Fruit fly (Drosophila melanogaster) whole organism, adult: ENCODE results near the gene Arl2.

ENCODE experiments used
- CG11617 ChIP-seq: fragments of 200-800 bp; sonication (Bioruptor generic); optimal IDR thresholded peaks from 2 replicates; lab custom pipeline; 2017; ENCODE audit warnings: mild to moderate bottlenecking, missing biosample characterization, missing genetic modification reagents, missing genetic modification characterization
- CG12768 ChIP-seq: fragments of 200-800 bp; sonication (Bioruptor generic); optimal IDR thresholded peaks from 2 replicates; lab custom pipeline; 2017; ENCODE audit warnings: missing biosample characterization, missing genetic modification characterization, mild to moderate bottlenecking, moderate library complexity, missing genetic modification reagents
- CG14711 ChIP-seq: fragments of 200-800 bp; sonication (Bioruptor generic); optimal IDR thresholded peaks from 2 replicates; lab custom pipeline; 2018; ENCODE audit warnings: missing biosample characterization, mild to moderate bottlenecking, missing genetic modification characterization, moderate library complexity
- CG1620 ChIP-seq: fragments of 200-800 bp; sonication (Bioruptor generic); optimal IDR thresholded peaks from 2 replicates; lab custom pipeline; 2016; ENCODE audit warnings: missing biosample characterization, missing genetic modification characterization
- CG33017 ChIP-seq: fragments of 200-800 bp; sonication (Bioruptor generic); optimal IDR thresholded peaks from 2 replicates; lab custom pipeline; 2018; ENCODE audit warnings: missing biosample characterization, mild to moderate bottlenecking, missing genetic modification characterization, moderate library complexity
- CG5204 ChIP-seq: fragments of 200-800 bp; sonication (Bioruptor generic); optimal IDR thresholded peaks from 2 replicates; lab custom pipeline; 2016; ENCODE audit warnings: missing biosample characterization, missing genetic modification characterization
- CG7045 ChIP-seq: fragments of 200-800 bp; sonication (Bioruptor generic); optimal IDR thresholded peaks from 2 replicates; lab custom pipeline; 2017; ENCODE audit warnings: missing biosample characterization, mild to moderate bottlenecking, missing genetic modification characterization
- CG7101 ChIP-seq: fragments of 200-800 bp; sonication (Bioruptor generic); optimal IDR thresholded peaks from 2 replicates; lab custom pipeline; 2018; ENCODE audit warnings: missing biosample characterization, mild to moderate bottlenecking, missing genetic modification characterization, moderate library complexity
- Clk ChIP-seq: fragments of 200-800 bp; sonication (Bioruptor generic); optimal IDR thresholded peaks from 2 replicates; lab custom pipeline; 2017; ENCODE audit warnings: missing biosample characterization, missing genetic modification characterization
- Crg-1 ChIP-seq: fragments of 200-800 bp; sonication (Bioruptor generic); optimal IDR thresholded peaks from 2 replicates; lab custom pipeline; 2016; ENCODE audit warnings: missing biosample characterization, missing genetic modification characterization
- Hr96 ChIP-seq: fragments of 200-800 bp; sonication (Bioruptor generic); optimal IDR thresholded peaks from 2 replicates; lab custom pipeline; 2016; ENCODE audit warnings: missing biosample characterization, missing genetic modification characterization
- Mnt ChIP-seq: fragments of 200-800 bp; sonication (Bioruptor generic); optimal IDR thresholded peaks from 2 replicates; lab custom pipeline; 2016; ENCODE audit warnings: missing biosample characterization, mild to moderate bottlenecking, missing genetic modification characterization
- bab1 ChIP-seq: fragments of 200-800 bp; sonication (Bioruptor generic); optimal IDR thresholded peaks from 3 replicates; lab custom pipeline; 2019; ENCODE audit warnings: missing biosample characterization, mild to moderate bottlenecking, missing genetic modification characterization, moderate library complexity
- cic ChIP-seq: fragments of 200-800 bp; sonication (Bioruptor generic); optimal IDR thresholded peaks from 2 replicates; lab custom pipeline; 2017; ENCODE audit warnings: missing biosample characterization, mild to moderate bottlenecking, missing genetic modification characterization, moderate library complexity
- cnc ChIP-seq, 2 experiments: fragments of >200 bp; optimal IDR thresholded peaks; 2 replicates each; lab custom pipeline; 2017
- kay ChIP-seq: fragments of 200-800 bp; sonication (Bioruptor generic); peaks from one replicate; lab custom pipeline; 2016; ENCODE audit warnings: missing biosample characterization, missing genetic modification characterization, borderline replicate concordance
- ovo ChIP-seq: fragments of 200-800 bp; sonication (Bioruptor generic); optimal IDR thresholded peaks from 2 replicates; lab custom pipeline; 2016; ENCODE audit warnings: missing biosample characterization, missing genetic modification characterization
- pad ChIP-seq: fragments of 200-800 bp; sonication (Bioruptor generic); optimal IDR thresholded peaks from 3 replicates; lab custom pipeline; 2017; ENCODE audit warnings: missing biosample characterization, missing genetic modification characterization, mild to moderate bottlenecking, moderate library complexity, missing genetic modification reagents
- tj ChIP-seq: fragments of 200-800 bp; sonication (Bioruptor generic); optimal IDR thresholded peaks from 3 replicates; lab custom pipeline; 2017; ENCODE audit warnings: missing biosample characterization, mild to moderate bottlenecking, missing genetic modification characterization, moderate library complexity
- toe ChIP-seq: fragments of 200-800 bp; sonication (Bioruptor generic); optimal IDR thresholded peaks from 2 replicates; lab custom pipeline; 2016; ENCODE audit warnings: missing biosample characterization, missing genetic modification characterization

Gene Arl2

DNA sequence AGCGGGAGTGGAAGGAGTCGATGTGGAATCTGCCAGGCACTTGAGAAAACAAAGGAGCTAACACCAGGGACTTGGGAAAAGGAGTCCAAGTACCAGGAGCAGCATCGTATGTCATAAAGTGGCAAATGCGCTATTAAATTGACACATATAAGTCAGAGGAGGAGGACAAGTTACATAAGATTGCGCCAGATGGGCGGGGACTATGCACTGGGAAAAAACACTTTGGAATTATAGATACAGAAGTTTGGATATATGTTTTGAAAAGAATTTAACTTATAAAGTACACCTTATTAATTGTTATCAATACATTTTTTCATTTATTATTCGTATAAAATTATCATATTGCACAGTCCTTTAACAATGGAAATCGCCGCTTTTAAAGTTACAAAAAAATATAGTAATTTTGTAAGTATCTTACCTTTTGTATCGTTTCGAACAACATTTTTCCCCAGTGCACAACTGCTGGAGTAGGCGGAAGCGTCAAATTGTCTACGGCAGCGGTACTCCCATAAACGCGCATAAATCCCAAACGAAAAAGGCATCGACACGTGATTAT, 4.8 kb upstream of the Arl2 start:
- TF ChIP-seq Hr96 (GFP tag; lab: Kevin White, UChicago) = no peak
- TF ChIP-seq Crg-1 (GFP tag; lab: Kevin White, UChicago) = no peak
- no peak for TF ChIP-seq cnc (optimal IDR thresholded peaks at IDR 0.05; lab: Kevin White, UChicago)
- TF ChIP-seq Clk (GFP tag; lab: Kevin White, UChicago) = no peak
- TF ChIP-seq CG33017 (tag; lab: Kevin White, UChicago) = no peak
- TF ChIP-seq bab1 = no peak
- no peak for TF ChIP-seq CG1620 (GFP tag; lab: Kevin White, UChicago)
- TF ChIP-seq CG12768 = no peak
- no peak for TF ChIP-seq pad (GFP tag; lab: Kevin White, UChicago)
- no peak for TF ChIP-seq ovo (GFP tag; lab: Kevin White, UChicago)
- no peak for TF ChIP-seq tj
- no peak for TF ChIP-seq CG7101 (tag; lab: Kevin White, UChicago)
- TF ChIP-seq CG14711 (tag; lab: Kevin White, UChicago) = no peak
- no peak for TF ChIP-seq Mnt (GFP tag; lab: Kevin White, UChicago)

dm6 chr3R:8343251-8343744, 2.4 kb downstream of the Arl2 start, which contains the start of the genes PNKP and COX7AL:
PNKP (minus strand) TSS chr3R:8343516.
COX7AL (plus strand) TSS chr3R:8343669.
- no peak for TF ChIP-seq CG33017 (tag; lab: Kevin White, UChicago)
- no peak for TF ChIP-seq CG7101 (tag; lab: Kevin White, UChicago)
- no peak for TF ChIP-seq CG1620 (GFP tag; lab: Kevin White, UChicago)
- no peak for TF ChIP-seq pad (GFP tag; lab: Kevin White, UChicago)

DNA sequence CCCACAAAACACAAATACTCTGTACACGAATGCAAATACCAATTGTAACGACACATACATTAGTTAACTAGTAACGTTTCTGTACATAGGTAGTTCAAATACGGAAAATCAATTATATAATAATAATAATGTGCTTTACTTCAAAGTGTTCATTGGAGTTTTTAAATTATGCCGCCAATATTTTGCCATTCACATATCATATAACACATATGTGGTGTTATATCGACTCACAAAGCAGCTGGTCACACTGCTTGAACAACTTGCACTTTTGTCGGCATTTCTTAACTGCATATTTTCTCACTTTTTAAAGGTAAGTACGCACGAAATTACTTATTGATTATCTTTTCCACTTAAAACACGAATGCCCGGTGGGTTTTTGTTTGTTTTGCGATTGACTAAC, 3.3 kb downstream of the Arl2 start, which contains the start of gene DppIII:
DppIII (plus strand) TSS at position 227 of the 400 bp plus-strand sequence.
- TF ChIP-seq kay (GFP tag; lab: Kevin White, UChicago) (no peak), cnc (optimal IDR thresholded peaks at IDR 0.05; lab: Kevin White, UChicago) (peak in 1 of 2 experiments; percentile 40)

DNA sequence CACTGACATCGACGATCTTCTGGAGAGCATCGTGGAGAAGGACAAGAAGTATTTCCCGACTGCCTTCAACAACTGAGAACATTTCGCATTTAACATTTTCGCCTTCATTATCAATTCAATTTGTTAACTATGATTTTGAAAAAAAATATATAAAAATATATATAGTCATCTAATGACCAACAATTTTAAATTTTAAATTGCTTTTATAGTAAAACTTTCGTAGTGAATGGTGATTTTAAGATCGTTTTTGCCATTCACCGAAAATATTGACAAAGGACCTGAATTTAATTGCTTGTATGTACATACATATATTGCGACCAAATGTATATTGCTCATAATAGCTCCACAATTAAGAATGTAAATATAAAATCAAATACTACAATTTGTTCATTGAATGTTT, 6.4 kb downstream of the Arl2 start, which contains the start of gene CG7352:
CG7352 (plus strand) TSS at position 301 of the 400 bp plus-strand sequence.
- no peak for TF ChIP-seq cnc (optimal IDR thresholded peaks at IDR 0.05; lab: Kevin White, UChicago)
- TF ChIP-seq toe (GFP tag; lab: Kevin White, UChicago) = no peak
- no peak for TF ChIP-seq CG7101 (tag; lab: Kevin White, UChicago)
- TF ChIP-seq CG12768 = no peak
- TF ChIP-seq ovo (GFP tag; lab: Kevin White, UChicago) = no peak
- no peak for TF ChIP-seq Clk (GFP tag; lab: Kevin White, UChicago)

DNA sequence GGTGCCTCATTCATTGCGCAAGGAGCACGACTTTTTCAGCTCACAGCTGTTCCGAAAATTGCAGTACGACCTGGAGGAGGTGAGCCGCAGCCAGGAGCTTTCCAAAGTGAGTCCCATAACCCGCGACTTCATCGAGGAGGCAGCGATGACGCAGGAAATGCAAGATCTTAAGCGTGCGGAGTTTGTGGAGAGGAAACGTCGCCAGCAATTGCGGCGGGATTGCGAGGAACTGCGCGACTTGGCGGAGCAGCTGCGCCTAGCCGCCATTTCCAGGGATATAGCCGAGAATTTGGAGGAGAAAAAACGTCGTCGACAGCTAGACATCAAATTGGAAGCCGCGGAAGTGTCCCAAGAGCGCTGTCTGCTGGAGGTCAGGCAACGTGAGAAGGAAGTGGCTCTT, 6.9 kb downstream of the Arl2 start:
- TF ChIP-seq CG12768 = no peak
- no peak for TF ChIP-seq bab1
- no peak for TF ChIP-seq tj
- TF ChIP-seq Crg-1 (GFP tag; lab: Kevin White, UChicago) = no peak
- no peak for TF ChIP-seq CG7101 (tag; lab: Kevin White, UChicago)
- no peak for TF ChIP-seq CG1620 (GFP tag; lab: Kevin White, UChicago)
- no peak for TF ChIP-seq cic (GFP tag; lab: Kevin White, UChicago)
- TF ChIP-seq CG7045 (GFP tag; lab: Kevin White, UChicago) = no peak

DNA sequence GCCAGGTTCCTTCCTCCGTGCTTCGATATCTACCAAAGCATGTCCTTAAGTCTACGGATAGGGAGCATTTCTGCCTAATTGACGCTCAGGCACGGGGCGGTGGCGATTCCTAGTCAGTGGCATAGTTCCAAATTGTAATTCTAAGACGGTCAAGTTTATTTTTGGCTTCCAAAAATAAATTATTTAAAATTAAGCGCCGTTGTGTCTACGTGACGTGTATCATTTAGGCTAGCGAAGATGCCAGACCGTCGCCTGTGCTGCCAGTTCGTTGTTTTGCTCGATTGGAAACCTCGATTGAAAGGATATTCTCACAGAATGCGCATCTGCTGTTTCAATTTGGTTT, 8.2 kb downstream of the Arl2 start:
- TF ChIP-seq CG33017 (tag; lab: Kevin White, UChicago) = no peak
- no peak for TF ChIP-seq CG7045 (GFP tag; lab: Kevin White, UChicago)
- no peak for TF ChIP-seq Hr96 (GFP tag; lab: Kevin White, UChicago)
- no peak for TF ChIP-seq CG11617 (GFP tag; lab: Kevin White, UChicago)
- TF ChIP-seq toe (GFP tag; lab: Kevin White, UChicago) = no peak
- TF ChIP-seq cnc (optimal IDR thresholded peaks at IDR 0.05; lab: Kevin White, UChicago) = no peak
- TF ChIP-seq bab1 = no peak
- TF ChIP-seq Mnt (GFP tag; lab: Kevin White, UChicago) = no peak
- TF ChIP-seq tj = no peak
- no peak for TF ChIP-seq CG7101 (tag; lab: Kevin White, UChicago)
- no peak for TF ChIP-seq ovo (GFP tag; lab: Kevin White, UChicago)
- TF ChIP-seq Crg-1 (GFP tag; lab: Kevin White, UChicago) = no peak
- no peak for TF ChIP-seq Clk (GFP tag; lab: Kevin White, UChicago)
- TF ChIP-seq CG1620 (GFP tag; lab: Kevin White, UChicago) = no peak

- TF ChIP-seq CG7101 (tag; lab: Kevin White, UChicago) (peak; percentile 7), Crg-1 (GFP tag; lab: Kevin White, UChicago) (no peak), CG11617 (GFP tag; lab: Kevin White, UChicago) (peak; percentile 45), CG1620 (GFP tag; lab: Kevin White, UChicago) (peak; percentile 56), CG7045 (GFP tag; lab: Kevin White, UChicago) (no peak), cic (GFP tag; lab: Kevin White, UChicago) (peak; percentile 14), bab1 (peak; percentile 46), CG14711 (tag; lab: Kevin White, UChicago) (no peak), toe (GFP tag; lab: Kevin White, UChicago) (peak; percentile 63), cnc (optimal IDR thresholded peaks at IDR 0.05; lab: Kevin White, UChicago) (no peak), Mnt (GFP tag; lab: Kevin White, UChicago) (peak; percentile 21), pad (GFP tag; lab: Kevin White, UChicago) (peak; percentile 18), tj (peak; percentile 45), CG33017 (tag; lab: Kevin White, UChicago) (no peak), ovo (GFP tag; lab: Kevin White, UChicago) (no peak), CG5204 (GFP tag; lab: Kevin White, UChicago) (no peak), Clk (GFP tag; lab: Kevin White, UChicago) (no peak), CG12768 (peak; percentile 69), Hr96 (GFP tag; lab: Kevin White, UChicago) (no peak), kay (GFP tag; lab: Kevin White, UChicago) (no peak)
These were observed 8.7 kb downstream of the Arl2 start, which contains the start of gene Atg13 for dm6 chr3R:8349449-8350115. Atg13 (plus strand) TSS chr3R:8349815.
